Worm (Caenorhabditis elegans) whole organism, L1 larva: ENCODE results near the gene F22E5.1.

Experiments
- ama-1 ChIP-seq: fragments of 150-350 bp; optimal IDR thresholded peaks from 2 replicates; lab custom pipeline; 2014
- ceh-88 ChIP-seq: fragments of 200-800 bp; sonication (Bioruptor generic); IDR thresholded peaks from 2 replicates; pipeline ENCODE4 v1.3.6; 2022; ENCODE audit warnings: missing genetic modification characterization, missing compliant biosample characterization
- ces-1 ChIP-seq: fragments of 150-350 bp; optimal IDR thresholded peaks from 2 replicates; lab custom pipeline; 2014; ENCODE audit warnings: missing biosample characterization, missing genetic modification reagents, missing genetic modification characterization
- elt-2 ChIP-seq: sonication (generic microtip); optimal IDR thresholded peaks from 2 replicates; lab custom pipeline; 2016; ENCODE audit warnings: missing genetic modification characterization, mild to moderate bottlenecking, inconsistent platforms, missing compliant biosample characterization, missing genetic modification reagents
- lin-13 ChIP-seq: fragments of 150-350 bp; optimal IDR thresholded peaks from 2 replicates; lab custom pipeline; 2014; ENCODE audit warnings: missing biosample characterization, missing genetic modification reagents, missing genetic modification characterization
- lsy-2 ChIP-seq, 2 experiments: fragments of 150-350 bp; optimal IDR thresholded peaks; 2 replicates each; lab custom pipeline; 2014; ENCODE audit warnings: missing biosample characterization in 2 of 2, missing genetic modification characterization in 2 of 2
- mep-1 ChIP-seq: fragments of 150-350 bp; optimal IDR thresholded peaks from 2 replicates; lab custom pipeline; 2014; ENCODE audit warnings: missing biosample characterization, missing genetic modification characterization
- nhr-12 ChIP-seq: sonication (generic microtip); optimal IDR thresholded peaks from 2 replicates; lab custom pipeline; 2017; ENCODE audit warnings: missing biosample characterization, missing genetic modification characterization
- swsn-7 ChIP-seq: sonication (generic microtip); optimal IDR thresholded peaks from 2 replicates; lab custom pipeline; 2016; ENCODE audit warnings: missing genetic modification characterization, missing compliant biosample characterization
- tbx-2 ChIP-seq: sonication (generic microtip); optimal IDR thresholded peaks from 2 replicates; lab custom pipeline; 2016; ENCODE audit warnings: missing genetic modification characterization, missing compliant biosample characterization
- zag-1 ChIP-seq: fragments of 150-350 bp; optimal IDR thresholded peaks from 2 replicates; lab custom pipeline; 2014; ENCODE audit warnings: missing biosample characterization, missing genetic modification characterization
- ztf-11 ChIP-seq, 2 experiments: sonication (generic microtip); optimal IDR thresholded peaks; 2 replicates each; lab custom pipeline; 2016 to 2017; ENCODE audit warnings: missing genetic modification characterization in 2 of 2, missing biosample characterization in 1 of 2, missing compliant biosample characterization in 1 of 2

- TF ChIP-seq swsn-7 (no peak), ceh-88 (GFP tag; lab: Robert Waterston, UW) (no peak), zag-1 (tag; lab: Kevin White, UChicago) (no peak), lsy-2 (tag; optimal IDR thresholded peaks at IDR 0.05; lab: Kevin White, UChicago) (no peak), lin-13 (GFP tag; lab: Kevin White, UChicago) (no peak), ama-1 (no peak), nhr-12 (no peak), ztf-11 (tag; optimal IDR thresholded peaks at IDR 0.05; lab: Kevin White, UChicago) (no peak), tbx-2 (tag; lab: Kevin White, UChicago) (no peak), ces-1 (no peak), elt-2 (tag; lab: Kevin White, UChicago) (no peak), mep-1 (tag; lab: Kevin White, UChicago) (no peak)
Measured at ce11 chrII:2719212-2719611, 45.6 kb downstream of the F22E5.1 start.
